Worm (Caenorhabditis elegans) whole organism, L1 larva: ENCODE measurements around the gene F29A7.8.

Source experiments
- ces-1 ChIP-seq: fragments of 150-350 bp; optimal IDR thresholded peaks from 2 replicates; lab custom pipeline; 2014; ENCODE audit warnings: missing biosample characterization, missing genetic modification reagents, missing genetic modification characterization
- fkh-10 ChIP-seq: sonication (generic microtip); optimal IDR thresholded peaks from 2 replicates; lab custom pipeline; 2017; ENCODE audit warnings: missing biosample characterization, missing genetic modification reagents, missing genetic modification characterization
- hlh-17 ChIP-seq: fragments of 200-800 bp; sonication (Bioruptor generic); optimal IDR thresholded peaks from 2 replicates; lab custom pipeline; 2018; ENCODE audit warnings: missing genetic modification characterization, mild to moderate bottlenecking, missing compliant biosample characterization, moderate library complexity, borderline replicate concordance
- mdl-1 ChIP-seq, 2 experiments: fragments of 150-350 bp; optimal IDR thresholded peaks; 2 replicates each; lab custom pipeline; 2014 to 2017; ENCODE audit warnings: missing biosample characterization in 2 of 2, missing genetic modification characterization in 2 of 2, inconsistent platforms in 1 of 2
- mef-2 ChIP-seq: fragments of 150-350 bp; optimal IDR thresholded peaks from 2 replicates; lab custom pipeline; 2014; ENCODE audit warnings: missing biosample characterization, missing genetic modification characterization
- rnt-1 ChIP-seq: sonication (generic microtip); optimal IDR thresholded peaks from 2 replicates; lab custom pipeline; 2016; ENCODE audit warnings: mild to moderate bottlenecking, missing genetic modification characterization, moderate library complexity, missing compliant biosample characterization

- TF ChIP-seq mdl-1 (tag; optimal IDR thresholded peaks at IDR 0.05; lab: Kevin White, UChicago) (no peak), ces-1 (GFP tag; lab: Kevin White, UChicago) (no peak), fkh-10 (GFP tag; lab: Kevin White, UChicago) (no peak), mef-2 (tag; lab: Kevin White, UChicago) (no peak), hlh-17 (no peak), rnt-1 (tag; lab: Kevin White, UChicago) (peak; percentile 0)
These were observed 22.2 kb downstream of the F29A7.8 start for ce11 chrII:2735644-2736043.
